Fruit fly (Drosophila melanogaster) whole organism, embryonic: ENCODE measurements around the gene Dhdds.

Experiments
- CG10147 ChIP-seq: fragments of 200-800 bp; sonication (Bioruptor generic); optimal IDR thresholded peaks from 2 replicates; lab custom pipeline; 2019; ENCODE audit warnings: missing biosample characterization, mild to moderate bottlenecking, missing genetic modification characterization, moderate library complexity
- CG10543 ChIP-seq: fragments of 200-800 bp; sonication (Bioruptor generic); optimal IDR thresholded peaks from 3 replicates; lab custom pipeline; 2017; ENCODE audit warnings: missing biosample characterization, mild to moderate bottlenecking, missing genetic modification characterization, moderate library complexity
- CG11093 ChIP-seq: fragments of 200-800 bp; sonication (Bioruptor generic); IDR thresholded peaks from 3 replicates; pipeline ENCODE4 v1.3.6; 2022; ENCODE audit warnings: missing biosample characterization, missing genetic modification characterization
- CG14667 ChIP-seq: fragments of 200-800 bp; sonication (Bioruptor generic); IDR thresholded peaks from 2 replicates; pipeline ENCODE4 v1.3.6; 2022; ENCODE audit warnings: missing biosample characterization, missing genetic modification characterization
- CG15011 ChIP-seq: fragments of 200-800 bp; sonication (Bioruptor generic); optimal IDR thresholded peaks from 3 replicates; lab custom pipeline; 2018; ENCODE audit warnings: missing biosample characterization, mild to moderate bottlenecking, missing genetic modification characterization
- CG15601 ChIP-seq: fragments of 200-800 bp; sonication (Bioruptor generic); optimal IDR thresholded peaks from 3 replicates; lab custom pipeline; 2019; ENCODE audit warnings: missing biosample characterization, mild to moderate bottlenecking, missing genetic modification characterization, moderate library complexity
- CG17829 ChIP-seq: fragments of 200-800 bp; optimal IDR thresholded peaks from 2 replicates; lab custom pipeline; 2019; ENCODE audit warnings: missing biosample characterization, mild to moderate bottlenecking, missing genetic modification characterization, moderate library complexity
- CG1792 ChIP-seq: fragments of 200-800 bp; sonication (Bioruptor generic); optimal IDR thresholded peaks from 2 replicates; lab custom pipeline; 2016; ENCODE audit warnings: missing biosample characterization, missing genetic modification characterization
- CG2129 ChIP-seq: fragments of 200-800 bp; sonication (Bioruptor generic); IDR thresholded peaks from 2 replicates; pipeline ENCODE4 v1.3.6; 2022; ENCODE audit warnings: missing biosample characterization, missing genetic modification characterization; ENCODE audit not compliant: partially characterized antibody
- CG33213 ChIP-seq: fragments of 200-800 bp; sonication (Bioruptor generic); optimal IDR thresholded peaks from 3 replicates; lab custom pipeline; 2016; ENCODE audit warnings: missing biosample characterization, missing genetic modification characterization
- CG3995 ChIP-seq: fragments of 200-800 bp; sonication (Bioruptor generic); optimal IDR thresholded peaks from 3 replicates; lab custom pipeline; 2016; ENCODE audit warnings: missing biosample characterization, missing genetic modification characterization
- CG4404 ChIP-seq: fragments of 200-800 bp; sonication (Bioruptor generic); IDR thresholded peaks from 2 replicates; pipeline ENCODE4 v1.3.6; 2022; ENCODE audit warnings: missing biosample characterization, missing genetic modification characterization
- CG4820 ChIP-seq: fragments of 200-800 bp; sonication (Bioruptor generic); optimal IDR thresholded peaks from 3 replicates; lab custom pipeline; 2016; ENCODE audit warnings: missing biosample characterization, missing genetic modification characterization
- CG6175 ChIP-seq: fragments of 200-800 bp; sonication (Bioruptor generic); IDR thresholded peaks from 3 replicates; pipeline ENCODE4 v1.3.6; 2022; ENCODE audit warnings: missing biosample characterization, missing genetic modification characterization
- CG6683 ChIP-seq: fragments of 200-800 bp; sonication (Bioruptor generic); optimal IDR thresholded peaks from 2 replicates; lab custom pipeline; 2017; ENCODE audit warnings: missing biosample characterization, mild to moderate bottlenecking, missing genetic modification characterization, missing genetic modification reagents
- CG7372 ChIP-seq: fragments of 200-800 bp; sonication (Bioruptor generic); IDR thresholded peaks from 2 replicates; pipeline ENCODE4 v1.3.6; 2022; ENCODE audit warnings: missing biosample characterization, missing genetic modification characterization
- CG9727 ChIP-seq: fragments of 200-800 bp; sonication (Bioruptor generic); optimal IDR thresholded peaks from 3 replicates; lab custom pipeline; 2017; ENCODE audit warnings: missing biosample characterization, mild to moderate bottlenecking, missing genetic modification characterization
- CG9932 ChIP-seq: fragments of 200-800 bp; sonication (Bioruptor generic); IDR thresholded peaks from 2 replicates; pipeline ENCODE4 v1.3.6; 2022; ENCODE audit warnings: missing biosample characterization, missing genetic modification characterization
- CrebB ChIP-seq: fragments of 200-800 bp; sonication (Bioruptor generic); optimal IDR thresholded peaks from 3 replicates; lab custom pipeline; 2018; ENCODE audit warnings: missing biosample characterization, mild to moderate bottlenecking, missing genetic modification characterization
- D19A ChIP-seq: fragments of 200-800 bp; optimal IDR thresholded peaks from 3 replicates; lab custom pipeline; 2019; ENCODE audit warnings: missing biosample characterization, mild to moderate bottlenecking, missing genetic modification characterization, moderate library complexity
- Dad ChIP-seq: fragments of 200-800 bp; sonication (Bioruptor generic); optimal IDR thresholded peaks from 3 replicates; lab custom pipeline; 2016; ENCODE audit warnings: missing biosample characterization, missing genetic modification characterization
- Hmx ChIP-seq: fragments of 200-800 bp; sonication (Bioruptor generic); optimal IDR thresholded peaks from 2 replicates; lab custom pipeline; 2016; ENCODE audit warnings: missing biosample characterization, missing genetic modification characterization
- Jarid2 ChIP-seq: fragments of 200-800 bp; sonication (Bioruptor generic); optimal IDR thresholded peaks from 3 replicates; lab custom pipeline; 2017; ENCODE audit warnings: mild to moderate bottlenecking, missing biosample characterization, missing genetic modification reagents, missing genetic modification characterization
- MTF-1 ChIP-seq: fragments of 200-800 bp; sonication (Bioruptor generic); optimal IDR thresholded peaks from 2 replicates; lab custom pipeline; 2018; ENCODE audit warnings: missing biosample characterization, mild to moderate bottlenecking, missing genetic modification characterization, borderline replicate concordance
- Mes4 ChIP-seq: fragments of 200-800 bp; sonication (Bioruptor generic); optimal IDR thresholded peaks from 2 replicates; lab custom pipeline; 2016; ENCODE audit warnings: missing biosample characterization, missing genetic modification characterization
- Myb ChIP-seq: fragments of 200-800 bp; sonication (Bioruptor generic); optimal IDR thresholded peaks from 2 replicates; lab custom pipeline; 2016; ENCODE audit warnings: missing biosample characterization, missing genetic modification characterization
- NC2α ChIP-seq: fragments of 200-800 bp; sonication (Bioruptor generic); optimal IDR thresholded peaks from 2 replicates; lab custom pipeline; 2016; ENCODE audit warnings: missing biosample characterization, missing genetic modification characterization
- TFAM ChIP-seq: fragments of 200-800 bp; sonication (Bioruptor generic); optimal IDR thresholded peaks from 2 replicates; lab custom pipeline; 2017; ENCODE audit warnings: missing biosample characterization, missing genetic modification characterization, inconsistent platforms
- abd-A ChIP-seq: fragments of 200-800 bp; sonication (Bioruptor generic); optimal IDR thresholded peaks from 3 replicates; lab custom pipeline; 2019; ENCODE audit warnings: missing biosample characterization, mild to moderate bottlenecking, missing genetic modification characterization, moderate library complexity
- cato ChIP-seq: fragments of 200-800 bp; sonication (Bioruptor generic); optimal IDR thresholded peaks from 2 replicates; lab custom pipeline; 2016; ENCODE audit warnings: missing biosample characterization, missing genetic modification characterization, borderline replicate concordance
- caup ChIP-seq: fragments of 200-800 bp; sonication (Bioruptor generic); optimal IDR thresholded peaks from 3 replicates; lab custom pipeline; 2017; ENCODE audit warnings: missing biosample characterization, mild to moderate bottlenecking, missing genetic modification characterization, moderate library complexity; ENCODE audit not compliant: severe bottlenecking
- da ChIP-seq: fragments of 200-800 bp; sonication (Bioruptor generic); optimal IDR thresholded peaks from 2 replicates; lab custom pipeline; 2016; ENCODE audit warnings: missing biosample characterization, missing genetic modification characterization
- emc ChIP-seq: fragments of 200-800 bp; sonication (Bioruptor generic); optimal IDR thresholded peaks from 2 replicates; lab custom pipeline; 2016; ENCODE audit warnings: missing biosample characterization, missing genetic modification characterization
- eve ChIP-seq, 2 experiments: fragments of >200 bp; optimal IDR thresholded peaks; 2 replicates each; lab custom pipeline; 2017; ENCODE audit warnings: missing biosample characterization in 2 of 2, missing genetic modification characterization in 2 of 2
- gce ChIP-seq: fragments of 200-800 bp; sonication (Bioruptor generic); IDR thresholded peaks from 3 replicates; pipeline ENCODE4 v1.3.6; 2022; ENCODE audit warnings: missing biosample characterization, missing genetic modification characterization
- gcm ChIP-seq: fragments of 200-800 bp; sonication (Bioruptor generic); optimal IDR thresholded peaks from 2 replicates; lab custom pipeline; 2019; ENCODE audit warnings: missing biosample characterization, mild to moderate bottlenecking, missing genetic modification characterization, moderate library complexity
- gcm2 ChIP-seq: fragments of 200-800 bp; sonication (Bioruptor generic); optimal IDR thresholded peaks from 2 replicates; lab custom pipeline; 2016; ENCODE audit warnings: missing biosample characterization, missing genetic modification characterization
- gfzf ChIP-seq: fragments of 200-800 bp; sonication (Bioruptor generic); optimal IDR thresholded peaks from 2 replicates; lab custom pipeline; 2016; ENCODE audit warnings: missing biosample characterization, mild to moderate bottlenecking, missing genetic modification characterization, moderate library complexity
- gsb-n ChIP-seq: fragments of 200-800 bp; sonication (Bioruptor generic); optimal IDR thresholded peaks from 3 replicates; lab custom pipeline; 2018; ENCODE audit warnings: missing biosample characterization, mild to moderate bottlenecking, missing genetic modification characterization
- gt ChIP-seq: fragments of 200-800 bp; sonication (Bioruptor generic); IDR thresholded peaks from 2 replicates; pipeline ENCODE4 v1.3.6; 2022; ENCODE audit warnings: missing biosample characterization, missing genetic modification characterization
- h ChIP-seq: fragments of >200 bp; optimal IDR thresholded peaks from 2 replicates; lab custom pipeline; 2017
- ham ChIP-seq: fragments of 200-800 bp; sonication (Bioruptor generic); IDR thresholded peaks from 2 replicates; pipeline ENCODE4 v1.3.6; 2022; ENCODE audit warnings: missing biosample characterization, missing genetic modification characterization
- lab ChIP-seq: fragments of 200-800 bp; sonication (Bioruptor generic); optimal IDR thresholded peaks from 3 replicates; lab custom pipeline; 2017; ENCODE audit warnings: missing biosample characterization, missing genetic modification characterization, mild to moderate bottlenecking, moderate library complexity, missing genetic modification reagents
- lilli ChIP-seq: fragments of 200-800 bp; sonication (Bioruptor generic); optimal IDR thresholded peaks from 3 replicates; lab custom pipeline; 2016; ENCODE audit warnings: missing biosample characterization, missing genetic modification characterization
- mam ChIP-seq: fragments of 200-800 bp; sonication (Bioruptor generic); optimal IDR thresholded peaks from 3 replicates; lab custom pipeline; 2016; ENCODE audit warnings: missing biosample characterization, missing genetic modification characterization
- nerfin-2 ChIP-seq: fragments of 200-800 bp; sonication (Bioruptor generic); IDR thresholded peaks from 2 replicates; pipeline ENCODE4 v1.3.6; 2022; ENCODE audit warnings: missing biosample characterization, missing genetic modification characterization; ENCODE audit not compliant: partially characterized antibody
- phol ChIP-seq: fragments of 200-800 bp; sonication (Bioruptor generic); optimal IDR thresholded peaks from 3 replicates; lab custom pipeline; 2018; ENCODE audit warnings: missing biosample characterization, mild to moderate bottlenecking, missing genetic modification characterization, moderate library complexity
- schlank ChIP-seq: fragments of 200-800 bp; sonication (Bioruptor generic); optimal IDR thresholded peaks from 2 replicates; lab custom pipeline; 2018; ENCODE audit warnings: missing biosample characterization, mild to moderate bottlenecking, missing genetic modification characterization
- sens ChIP-seq: fragments of 200-800 bp; sonication (Bioruptor generic); peaks from one replicate; lab custom pipeline; 2016; ENCODE audit warnings: missing biosample characterization, missing genetic modification characterization
- slbo ChIP-seq: fragments of 200-800 bp; sonication (Bioruptor generic); IDR thresholded peaks from 2 replicates; pipeline ENCODE4 v1.3.6; 2022; ENCODE audit warnings: missing biosample characterization, missing genetic modification characterization
- zfh2 ChIP-seq: fragments of 200-800 bp; sonication (Bioruptor generic); optimal IDR thresholded peaks from 2 replicates; lab custom pipeline; 2016; ENCODE audit warnings: missing biosample characterization, missing genetic modification characterization

Dhdds gene

dm6 chrX:7911983-7912630, 21.0 kb downstream of the Dhdds start, which contains the start of gene snz (continued):
- no peak for TF ChIP-seq Hmx (GFP tag; lab: Kevin White, UChicago)
- TF ChIP-seq CrebB (tag; lab: Kevin White, UChicago) = no peak
- 0 out of 2 replicates have a peak, but pooled peaks have one; percentile 5 for TF ChIP-seq CG9932 (GFP tag; lab: Robert Waterston, UW)
- TF ChIP-seq gcm (GFP tag; lab: Kevin White, UChicago) = no peak
- no peak for TF ChIP-seq MTF-1
- TF ChIP-seq gcm2 (GFP tag; lab: Kevin White, UChicago) = no peak
- peak; percentile 50 for TF ChIP-seq CG10543 (GFP tag; lab: Kevin White, UChicago)
- TF ChIP-seq nerfin-2 (GFP tag; lab: Robert Waterston, UW) = peak; percentile 65
- no peak for TF ChIP-seq phol (tag; lab: Kevin White, UChicago)
- TF ChIP-seq abd-A (tag; lab: Kevin White, UChicago) = peak; percentile 80
- TF ChIP-seq Dad (GFP tag; lab: Kevin White, UChicago) = no peak
- TF ChIP-seq CG1792 = no peak
- TF ChIP-seq CG3995 (GFP tag; lab: Kevin White, UChicago) = no peak
- no peak for TF ChIP-seq gsb-n (tag; lab: Kevin White, UChicago)
- no peak for TF ChIP-seq eve (GFP tag; optimal IDR thresholded peaks at IDR 0.05; lab: Kevin White, UChicago)
- TF ChIP-seq lilli = no peak
- no peak for TF ChIP-seq CG14667 (GFP tag; lab: Robert Waterston, UW)
- TF ChIP-seq schlank (tag; lab: Kevin White, UChicago) = no peak
- peak; percentile 86 for TF ChIP-seq D19A (tag; lab: Kevin White, UChicago)
- no peak for TF ChIP-seq da (GFP tag; lab: Kevin White, UChicago)
- no peak for TF ChIP-seq CG6683 (GFP tag; lab: Kevin White, UChicago)
- TF ChIP-seq mam (GFP tag; lab: Kevin White, UChicago) = no peak
- no peak for TF ChIP-seq ham (GFP tag; lab: Robert Waterston, UW)
- TF ChIP-seq Jarid2 (GFP tag; lab: Kevin White, UChicago) = no peak
- no peak for TF ChIP-seq CG11093 (GFP tag; lab: Robert Waterston, UW)
- TF ChIP-seq Mes4 = no peak
- no peak for TF ChIP-seq TFAM (GFP tag; lab: Kevin White, UChicago)
- TF ChIP-seq CG4404 (GFP tag; lab: Robert Waterston, UW) = no peak
- TF ChIP-seq emc (GFP tag; lab: Kevin White, UChicago) = no peak
- no peak for TF ChIP-seq CG6175 (GFP tag; lab: Robert Waterston, UW)
- TF ChIP-seq zfh2 (GFP tag; lab: Kevin White, UChicago) = no peak
- TF ChIP-seq sens = peak; percentile 70
- no peak for TF ChIP-seq CG15011
- no peak for TF ChIP-seq CG17829 (tag; lab: Kevin White, UChicago)
- no peak for TF ChIP-seq gce (GFP tag; lab: Robert Waterston, UW)
- TF ChIP-seq gfzf (GFP tag; lab: Kevin White, UChicago) = peak; percentile 2
- no peak for TF ChIP-seq cato (GFP tag; lab: Kevin White, UChicago)
- no peak for TF ChIP-seq CG33213
- TF ChIP-seq lab (GFP tag; lab: Kevin White, UChicago) = peak; percentile 46
- no peak for TF ChIP-seq gt (GFP tag; lab: Robert Waterston, UW)
- TF ChIP-seq caup (GFP tag; lab: Kevin White, UChicago) = peak; percentile 10
- TF ChIP-seq CG15601 (tag; lab: Kevin White, UChicago) = no peak
- TF ChIP-seq h (lab: Kevin White, UChicago) = no peak
- no peak for TF ChIP-seq CG9727 (GFP tag; lab: Kevin White, UChicago)
- no peak for TF ChIP-seq CG4820 (GFP tag; lab: Kevin White, UChicago)
- TF ChIP-seq CG7372 (GFP tag; lab: Robert Waterston, UW) = no peak
- peak; percentile 29; the same call in 1 of the 2 replicates for TF ChIP-seq CG2129 (GFP tag; lab: Robert Waterston, UW)
- TF ChIP-seq CG10147 (GFP tag; lab: Kevin White, UChicago) = no peak
- TF ChIP-seq slbo (GFP tag; lab: Robert Waterston, UW) = 0 out of 2 replicates have a peak, but pooled peaks have one; percentile 8
- TF ChIP-seq Myb (GFP tag; lab: Kevin White, UChicago) = peak; percentile 88
- TF ChIP-seq NC2α (GFP tag; lab: Kevin White, UChicago) = no peak
